Fruit fly (Drosophila melanogaster): ENCODE results near the gene CG34025.

CG34025 gene

DNA sequence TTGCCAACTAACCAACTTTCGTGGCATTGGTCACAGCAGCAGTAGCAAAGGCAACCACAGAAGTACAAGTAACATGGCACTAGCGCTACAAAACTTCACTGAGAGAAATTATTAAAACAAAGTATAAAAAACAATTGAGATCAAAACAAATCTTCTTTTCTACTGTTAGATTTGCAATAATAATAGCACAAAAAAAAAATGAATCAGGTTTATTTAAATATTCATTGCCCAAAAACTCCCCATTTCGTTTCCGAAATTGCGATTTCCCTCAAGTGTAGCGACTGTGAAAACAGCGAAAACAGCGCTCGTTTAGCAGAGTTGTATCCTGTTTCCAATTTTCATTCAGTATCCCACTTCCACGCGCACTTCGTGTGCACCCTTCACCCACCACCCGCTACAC lies 47.6 kb downstream of the CG34025 start (continued):
- TF ChIP-seq Hr51 (GFP tag; optimal IDR thresholded peaks at IDR 0.05) (peak in 1 of 2 experiments; percentile 61), dpn (GFP tag; optimal IDR thresholded peaks at IDR 0.05) (peak; percentile 27 to 33), CG34422 (GFP tag; IDR thresholded peaks at IDR 0.05) (peak; percentile 57), fd3F (GFP tag; optimal IDR thresholded peaks at IDR 0.05) (peak; percentile 26), CG13775 (GFP tag; optimal IDR thresholded peaks at IDR 0.05) (peak; percentile 8), phol (tag; optimal IDR thresholded peaks at IDR 0.05) (no peak), CG14014 (GFP tag; IDR thresholded peaks at IDR 0.05) (peak; percentile 66; the same call in 1 of the 2 replicates), pum (GFP tag; optimal IDR thresholded peaks at IDR 0.05) (no peak), B-H1 (GFP tag; IDR thresholded peaks at IDR 0.05) (peak; percentile 45; the same call in 1 of the 3 replicates), lab (GFP tag; optimal IDR thresholded peaks at IDR 0.05) (peak; percentile 83), CG12104 (GFP tag; optimal IDR thresholded peaks at IDR 0.05) (peak; percentile 1), CG17328 (GFP tag; IDR thresholded peaks at IDR 0.05) (0 out of 2 replicates have a peak, but pooled peaks have one; percentile 29), CG18619 (GFP tag; optimal IDR thresholded peaks at IDR 0.05) (no peak), gce (GFP tag; IDR thresholded peaks at IDR 0.05) (0 out of 3 replicates have a peak, but pooled peaks have one; percentile 15), CG14667 (GFP tag; IDR thresholded peaks at IDR 0.05) (peak; percentile 30; the same call in 1 of the 2 replicates), Lpt (GFP tag; optimal IDR thresholded peaks at IDR 0.05) (no peak), Lhr (GFP tag; optimal IDR thresholded peaks at IDR 0.05) (no peak), CG13624 (GFP tag; optimal IDR thresholded peaks at IDR 0.05) (peak; percentile 27), stc (GFP tag; IDR thresholded peaks at IDR 0.05) (peak; percentile 62; the same call in 1 of the 2 replicates), CG32767 (GFP tag; IDR thresholded peaks at IDR 0.05) (peak; percentile 36; the same call in 1 of the 2 replicates), CG7357 (GFP tag; IDR thresholded peaks at IDR 0.05) (peak; percentile 39; the same call in 1 of the 3 replicates), Rfx (GFP tag; IDR thresholded peaks at IDR 0.05) (peak; percentile 56), CG12155 (GFP tag; optimal IDR thresholded peaks at IDR 0.05) (peak; percentile 7), ato (GFP tag; IDR thresholded peaks at IDR 0.05; ENCODE audit: partially characterized antibody) (no peak), prd (optimal IDR thresholded peaks at IDR 0.05) (no peak), prd (GFP tag; IDR thresholded peaks at IDR 0.05) (peak; percentile 54; the same call in 1 of the 3 replicates), CG12769 (tag; optimal IDR thresholded peaks at IDR 0.05) (peak; percentile 32), ind (GFP tag; optimal IDR thresholded peaks at IDR 0.05) (peak; percentile 35), CG6765 (GFP tag; optimal IDR thresholded peaks at IDR 0.05) (peak; percentile 19), mam (GFP tag; optimal IDR thresholded peaks at IDR 0.05) (peak; percentile 58), Meics (GFP tag; optimal IDR thresholded peaks at IDR 0.05) (peak; percentile 70), CG14710 (tag; optimal IDR thresholded peaks at IDR 0.05) (no peak), hkb (optimal IDR thresholded peaks at IDR 0.05) (no peak), hkb (GFP tag; IDR thresholded peaks at IDR 0.05) (peak; percentile 83), MBD-R2 (GFP tag; IDR thresholded peaks at IDR 0.05) (peak; percentile 27; the same call in 1 of the 2 replicates), Pdp1 (GFP tag; optimal IDR thresholded peaks at IDR 0.05) (peak in 1 of 2 experiments; percentile 9), ci (GFP tag; IDR thresholded peaks at IDR 0.05) (peak; percentile 69; the same call in 2 of the 3 replicates), CG13296 (GFP tag; optimal IDR thresholded peaks at IDR 0.05) (peak; percentile 37), CG17385 (GFP tag; optimal IDR thresholded peaks at IDR 0.05) (peak; percentile 32), lmd (GFP tag; IDR thresholded peaks at IDR 0.05) (peak; percentile 57), CG17359 (tag; optimal IDR thresholded peaks at IDR 0.05) (peak; percentile 42), Ada2b (GFP tag; IDR thresholded peaks at IDR 0.05) (peak; percentile 66), HLH3B (GFP tag; IDR thresholded peaks at IDR 0.05) (peak; percentile 48), Myb (GFP tag; optimal IDR thresholded peaks at IDR 0.05) (peak; percentile 27), Blimp-1 (GFP tag; optimal IDR thresholded peaks at IDR 0.05) (no peak)
